Fruit fly (Drosophila melanogaster): ENCODE results near the gene Lgr4.

Gene Lgr4

dm6 chrX:13234738-13235470 lies 45.9 kb upstream of the Lgr4 start (continued):
- TF ChIP-seq Drgx (GFP tag; IDR thresholded peaks at IDR 0.05) (peak; percentile 56), mirr (GFP tag; optimal IDR thresholded peaks at IDR 0.05) (no peak), CG32772 (GFP tag; IDR thresholded peaks at IDR 0.05) (peak; percentile 54), pfk (GFP tag; optimal IDR thresholded peaks at IDR 0.05) (no peak), dimm (GFP tag; IDR thresholded peaks at IDR 0.05) (0 out of 2 replicates have a peak, but pooled peaks have one; percentile 3), B-H1 (GFP tag; IDR thresholded peaks at IDR 0.05) (no peak), ara (GFP tag; IDR thresholded peaks at IDR 0.05) (0 out of 2 replicates have a peak, but pooled peaks have one; percentile 7), CG6689 (GFP tag; IDR thresholded peaks at IDR 0.05) (0 out of 2 replicates have a peak, but pooled peaks have one; percentile 10), grn (GFP tag; optimal IDR thresholded peaks at IDR 0.05) (peak; percentile 13), Rfx (GFP tag; IDR thresholded peaks at IDR 0.05) (peak; percentile 55), CG13287 (GFP tag; IDR thresholded peaks at IDR 0.05; ENCODE audit: partially characterized antibody) (0 out of 2 replicates have a peak, but pooled peaks have one; percentile 10), exex (tag; optimal IDR thresholded peaks at IDR 0.05) (peak; percentile 85), grau (tag; optimal IDR thresholded peaks at IDR 0.05) (peak; percentile 94), bowl (GFP tag; IDR thresholded peaks at IDR 0.05) (0 out of 2 replicates have a peak, but pooled peaks have one; percentile 16), CG14014 (GFP tag; IDR thresholded peaks at IDR 0.05) (peak; percentile 8; the same call in 1 of the 2 replicates), CG4424 (GFP tag; optimal IDR thresholded peaks at IDR 0.05) (no peak), zf30C (GFP tag; optimal IDR thresholded peaks at IDR 0.05) (no peak), CG8290 (GFP tag; optimal IDR thresholded peaks at IDR 0.05) (no peak), CG8290 (tag; optimal IDR thresholded peaks at IDR 0.05) (peak in 1 of 2 experiments; percentile 14), fd3F (GFP tag; optimal IDR thresholded peaks at IDR 0.05) (peak; percentile 16), CG11247 (GFP tag; IDR thresholded peaks at IDR 0.05) (no peak)

- TF ChIP-seq Med (GFP tag) (peak; percentile 96), ind (GFP tag; optimal IDR thresholded peaks at IDR 0.05) (peak; percentile 63), corto (GFP tag; optimal IDR thresholded peaks at IDR 0.05) (peak; percentile 57), sens (GFP tag) (peak; percentile 99), CG32767 (GFP tag; IDR thresholded peaks at IDR 0.05) (peak; percentile 62; the same call in 1 of the 2 replicates), row (GFP tag; IDR thresholded peaks at IDR 0.05) (peak; percentile 89), mirr (GFP tag; optimal IDR thresholded peaks at IDR 0.05) (no peak), CG13123 (GFP tag; optimal IDR thresholded peaks at IDR 0.05) (peak; percentile 65), Trl (optimal IDR thresholded peaks at IDR 0.05) (peak; percentile 23 to 47), Trl (GFP tag; optimal IDR thresholded peaks at IDR 0.05) (peak; percentile 84), CG10267 (tag; optimal IDR thresholded peaks at IDR 0.05) (peak; percentile 87), Ptx1 (GFP tag; IDR thresholded peaks at IDR 0.05) (peak; percentile 74), scrt (GFP tag; optimal IDR thresholded peaks at IDR 0.05) (peak; percentile 82), so (GFP tag; IDR thresholded peaks at IDR 0.05) (peak; percentile 78; the same call in 2 of the 3 replicates), Hmx (GFP tag; optimal IDR thresholded peaks at IDR 0.05) (peak; percentile 69), CG2889 (GFP tag; IDR thresholded peaks at IDR 0.05) (peak; percentile 84), CG10274 (GFP tag; optimal IDR thresholded peaks at IDR 0.05) (peak; percentile 56), CG12659 (GFP tag; optimal IDR thresholded peaks at IDR 0.05) (peak; percentile 76), Adf1 (GFP tag; IDR thresholded peaks at IDR 0.05) (no peak), TFAM (GFP tag; optimal IDR thresholded peaks at IDR 0.05) (peak; percentile 45), CG11695 (GFP tag; IDR thresholded peaks at IDR 0.05) (peak; percentile 77), CG1602 (GFP tag; optimal IDR thresholded peaks at IDR 0.05) (peak; percentile 81), Chrac-16 (GFP tag; optimal IDR thresholded peaks at IDR 0.05) (peak; percentile 84), tx (GFP tag; optimal IDR thresholded peaks at IDR 0.05) (peak; percentile 61), vfl (GFP tag; optimal IDR thresholded peaks at IDR 0.05) (peak; percentile 49), nau (GFP tag; optimal IDR thresholded peaks at IDR 0.05) (peak; percentile 37), klu (GFP tag; IDR thresholded peaks at IDR 0.05) (peak; percentile 33; the same call in 1 of the 2 replicates), Doc2 (GFP tag; IDR thresholded peaks at IDR 0.05) (no peak), CG16863 (GFP tag; optimal IDR thresholded peaks at IDR 0.05) (peak; percentile 79)
These were observed 45.1 kb upstream of the Lgr4 start for dm6 chrX:13233811-13234737.

Measured in whole organism, embryonic.